Fruit fly (Drosophila melanogaster): Measurements from ENCODE around the gene NijA.

Gene NijA

DNA sequence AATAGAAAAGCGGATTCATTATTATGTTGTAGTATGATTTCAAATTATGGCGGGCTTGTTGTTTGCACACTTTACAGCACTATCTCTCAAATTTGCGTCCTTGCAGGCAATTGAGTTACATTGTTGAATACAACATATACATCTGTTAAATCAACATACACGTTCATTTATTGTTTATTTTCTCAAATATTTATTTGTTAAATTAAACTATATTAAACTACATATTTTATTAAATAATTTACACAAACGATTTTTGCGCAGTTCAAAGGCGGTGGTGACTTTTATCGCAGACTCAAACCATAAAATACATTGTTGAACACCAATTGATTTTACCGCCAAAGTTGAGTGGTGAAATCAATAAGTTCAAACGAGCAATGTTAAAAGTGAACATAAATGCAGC lies 1.5 kb upstream of the NijA start (continued):
- no peak for TF ChIP-seq Hmx (GFP tag; optimal IDR thresholded peaks at IDR 0.05)
- no peak for TF ChIP-seq CG4360 (GFP tag; IDR thresholded peaks at IDR 0.05)
- TF ChIP-seq Deaf1 (tag; optimal IDR thresholded peaks at IDR 0.05): no peak
- TF ChIP-seq Fer1 (GFP tag; optimal IDR thresholded peaks at IDR 0.05): peak; percentile 23
- no peak for TF ChIP-seq CG7372 (GFP tag; IDR thresholded peaks at IDR 0.05)
- no peak for TF ChIP-seq pb (GFP tag; optimal IDR thresholded peaks at IDR 0.05)
- TF ChIP-seq nerfin-1 (tag; optimal IDR thresholded peaks at IDR 0.05): no peak
- no peak for TF ChIP-seq CG11085 (GFP tag; IDR thresholded peaks at IDR 0.05)
- no peak for TF ChIP-seq caup (GFP tag; optimal IDR thresholded peaks at IDR 0.05; ENCODE audit: severe bottlenecking)
- no peak for TF ChIP-seq da (GFP tag; optimal IDR thresholded peaks at IDR 0.05)
- peak; percentile 25 for TF ChIP-seq CG30020 (tag; optimal IDR thresholded peaks at IDR 0.05)
- no peak for TF ChIP-seq CG1024 (GFP tag; IDR thresholded peaks at IDR 0.05)
- no peak for TF ChIP-seq Bteb2 (GFP tag; optimal IDR thresholded peaks at IDR 0.05)
- TF ChIP-seq Gsc (GFP tag; IDR thresholded peaks at IDR 0.05): no peak
- TF ChIP-seq Oli (tag; optimal IDR thresholded peaks at IDR 0.05): no peak
- TF ChIP-seq CG11456 (GFP tag; IDR thresholded peaks at IDR 0.05): no peak
- no peak for TF ChIP-seq CG3726 (GFP tag; IDR thresholded peaks at IDR 0.05)
- TF ChIP-seq Ada2b (GFP tag; IDR thresholded peaks at IDR 0.05): no peak

DNA sequence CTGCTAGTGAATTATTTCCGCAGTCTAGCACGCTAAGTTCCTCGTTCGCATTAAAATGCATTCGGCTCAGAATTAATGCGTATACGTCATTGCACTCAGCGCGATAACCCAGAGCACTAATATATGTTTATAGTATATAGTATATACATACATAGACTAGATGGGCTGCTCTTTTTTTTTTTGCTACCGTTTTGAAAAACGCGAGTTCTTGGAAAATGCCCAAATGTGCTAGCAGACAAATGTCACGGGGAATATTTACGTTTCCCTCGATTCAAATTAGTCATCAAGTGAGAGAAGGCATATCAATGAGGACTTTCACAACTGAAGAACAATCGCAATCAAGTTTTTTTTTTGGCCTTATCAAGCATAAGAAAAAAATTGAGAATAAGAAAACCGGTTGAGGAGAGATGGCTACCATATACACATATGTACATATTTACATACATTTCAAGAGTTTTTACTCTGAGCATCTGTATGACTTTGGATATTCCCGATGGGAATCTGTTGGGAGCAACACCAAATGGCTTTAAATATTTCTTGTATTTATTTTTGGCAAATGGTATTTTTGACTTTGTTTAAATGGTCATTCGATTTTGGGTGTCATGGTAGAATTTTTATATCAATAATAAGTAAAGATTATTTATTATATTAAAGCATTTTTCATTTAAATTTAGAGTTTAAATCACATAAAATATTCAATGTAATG lies 889 bp upstream of the NijA start:
- TF ChIP-seq CG10462 (GFP tag; optimal IDR thresholded peaks at IDR 0.05) (no peak), CG33213 (GFP tag; optimal IDR thresholded peaks at IDR 0.05) (no peak), sqz (GFP tag; optimal IDR thresholded peaks at IDR 0.05) (peak; percentile 81), CG10366 (GFP tag; IDR thresholded peaks at IDR 0.05) (no peak), CG15696 (tag; optimal IDR thresholded peaks at IDR 0.05) (no peak), nom (GFP tag; optimal IDR thresholded peaks at IDR 0.05) (peak; percentile 41), ind (GFP tag; optimal IDR thresholded peaks at IDR 0.05) (no peak), lilli (GFP tag; optimal IDR thresholded peaks at IDR 0.05) (no peak), chinmo (GFP tag; IDR thresholded peaks at IDR 0.05; ENCODE audit: partially characterized antibody) (0 out of 4 replicates have a peak, but pooled peaks have one; percentile 45), CG14860 (GFP tag; IDR thresholded peaks at IDR 0.05; ENCODE audit: partially characterized antibody) (no peak), CG7745 (tag; optimal IDR thresholded peaks at IDR 0.05) (no peak), CHES-1-like (GFP tag; optimal IDR thresholded peaks at IDR 0.05) (no peak), sens (GFP tag) (peak; percentile 58), z (GFP tag; IDR thresholded peaks at IDR 0.05) (no peak), Fer1 (GFP tag; optimal IDR thresholded peaks at IDR 0.05) (no peak), CG2199 (GFP tag; IDR thresholded peaks at IDR 0.05) (0 out of 3 replicates have a peak, but pooled peaks have one; percentile 12), CG11696 (GFP tag; IDR thresholded peaks at IDR 0.05) (0 out of 2 replicates have a peak, but pooled peaks have one; percentile 14), en (GFP tag; optimal IDR thresholded peaks at IDR 0.05) (no peak)

DNA sequence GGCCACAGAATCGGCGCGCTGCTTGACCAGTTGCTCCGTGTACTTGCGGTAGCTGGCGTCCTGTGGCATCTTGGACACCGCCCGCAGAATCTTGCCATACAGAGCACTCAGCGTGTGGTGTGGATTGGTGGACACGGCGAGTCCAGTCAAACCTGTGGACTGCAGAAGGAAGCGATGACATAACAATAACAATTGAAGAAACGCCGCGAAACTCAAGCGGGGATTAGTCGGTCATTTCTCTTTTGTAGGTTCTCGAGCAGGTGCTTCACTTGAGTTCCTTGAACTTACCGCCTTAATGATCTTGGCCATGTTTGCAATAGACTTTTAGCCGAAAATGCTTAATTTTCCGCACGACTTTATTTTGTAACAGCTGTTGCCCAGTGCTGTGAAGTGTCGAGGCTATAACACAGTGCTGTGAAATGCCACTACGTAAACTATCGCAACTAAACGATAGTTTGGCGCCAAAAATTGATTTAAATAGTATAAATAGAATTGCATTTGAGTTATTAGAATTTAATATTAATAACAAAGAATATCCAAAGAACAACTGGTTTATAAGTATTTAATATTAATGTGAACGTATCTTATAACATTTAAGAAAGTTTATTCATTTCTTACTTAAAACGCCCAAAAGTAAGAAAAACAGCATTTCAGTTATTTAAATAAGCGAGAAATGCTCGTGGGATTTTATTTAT lies 2.8 kb downstream of the NijA start, which contains the start of gene ND-13B:
ND-13B (minus strand) TSS at position 400 of the 695 bp plus-strand sequence.
- TF ChIP-seq croc (GFP tag; conservative IDR thresholded peaks at IDR 0.05) (no peak), Dbx (GFP tag; IDR thresholded peaks at IDR 0.05) (no peak), Xbp1 (GFP tag; optimal IDR thresholded peaks at IDR 0.05) (peak; percentile 4), CG12155 (GFP tag; optimal IDR thresholded peaks at IDR 0.05) (no peak), zen2 (GFP tag; IDR thresholded peaks at IDR 0.05; ENCODE audit: partially characterized antibody) (no peak; the same call in 2 of the 3 replicates), inv (GFP tag; IDR thresholded peaks at IDR 0.05; ENCODE audit: partially characterized antibody) (peak; percentile 45; the same call in 1 of the 2 replicates), CG9797 (GFP tag; optimal IDR thresholded peaks at IDR 0.05) (peak; percentile 2), CG5953 (GFP tag; IDR thresholded peaks at IDR 0.05) (no peak), Oaz (GFP tag; IDR thresholded peaks at IDR 0.05) (no peak), hkb (optimal IDR thresholded peaks at IDR 0.05) (no peak), hkb (GFP tag; IDR thresholded peaks at IDR 0.05) (0 out of 2 replicates have a peak, but pooled peaks have one; percentile 14), ind (GFP tag; optimal IDR thresholded peaks at IDR 0.05) (peak; percentile 31), dm (GFP tag; optimal IDR thresholded peaks at IDR 0.05) (no peak), Sry-β (GFP tag; optimal IDR thresholded peaks at IDR 0.05) (no peak), Opbp (GFP tag; IDR thresholded peaks at IDR 0.05; ENCODE audit: partially characterized antibody) (peak; percentile 70; the same call in 1 of the 3 replicates)
